Fruit fly (Drosophila melanogaster) whole organism, embryonic: ENCODE results near the gene Syx1A.

Experiments
- BEAF-32 ChIP-seq: fragments of 200-800 bp; sonication (Bioruptor generic); optimal IDR thresholded peaks from 3 replicates; lab custom pipeline; 2017; ENCODE audit warnings: missing biosample characterization, missing genetic modification characterization, mild to moderate bottlenecking, moderate library complexity, missing genetic modification reagents
- CG11504 ChIP-seq: fragments of 200-800 bp; sonication (Bioruptor generic); optimal IDR thresholded peaks from 3 replicates; lab custom pipeline; 2019; ENCODE audit warnings: missing biosample characterization, mild to moderate bottlenecking, missing genetic modification characterization, moderate library complexity
- CG11695 ChIP-seq: fragments of 200-800 bp; sonication (Bioruptor generic); IDR thresholded peaks from 3 replicates; pipeline ENCODE4 v1.3.6; 2022; ENCODE audit warnings: missing biosample characterization, missing genetic modification characterization
- CG1233 ChIP-seq: fragments of 200-800 bp; sonication (Bioruptor generic); optimal IDR thresholded peaks from 4 replicates; lab custom pipeline; 2018; ENCODE audit warnings: missing biosample characterization, mild to moderate bottlenecking, missing genetic modification characterization
- CG12659 ChIP-seq: fragments of 200-800 bp; sonication (Bioruptor generic); optimal IDR thresholded peaks from 3 replicates; lab custom pipeline; 2017; ENCODE audit warnings: mild to moderate bottlenecking, missing biosample characterization, missing genetic modification reagents, missing genetic modification characterization
- CG12769 ChIP-seq: fragments of 200-800 bp; sonication (Bioruptor generic); optimal IDR thresholded peaks from 2 replicates; lab custom pipeline; 2019; ENCODE audit warnings: missing biosample characterization, mild to moderate bottlenecking, missing genetic modification characterization, moderate library complexity
- CG14710 ChIP-seq: fragments of 200-800 bp; sonication (Bioruptor generic); optimal IDR thresholded peaks from 3 replicates; lab custom pipeline; 2019; ENCODE audit warnings: missing biosample characterization, mild to moderate bottlenecking, missing genetic modification characterization, moderate library complexity
- CG15479 ChIP-seq: fragments of 200-800 bp; sonication (Bioruptor generic); optimal IDR thresholded peaks from 3 replicates; lab custom pipeline; 2019; ENCODE audit warnings: missing biosample characterization, mild to moderate bottlenecking, missing genetic modification characterization, moderate library complexity
- CG1603 ChIP-seq: fragments of 200-800 bp; sonication (Bioruptor generic); optimal IDR thresholded peaks from 2 replicates; lab custom pipeline; 2019; ENCODE audit warnings: missing biosample characterization, mild to moderate bottlenecking, missing genetic modification characterization, moderate library complexity
- CG17186 ChIP-seq: fragments of 200-800 bp; sonication (Bioruptor generic); optimal IDR thresholded peaks from 3 replicates; lab custom pipeline; 2017; ENCODE audit warnings: missing biosample characterization, missing genetic modification reagents, missing genetic modification characterization
- CG17568 ChIP-seq: fragments of 200-800 bp; sonication (Bioruptor generic); optimal IDR thresholded peaks from 2 replicates; lab custom pipeline; 2018; ENCODE audit warnings: missing biosample characterization, mild to moderate bottlenecking, missing genetic modification characterization, moderate library complexity
- CG18262 ChIP-seq: fragments of 200-800 bp; optimal IDR thresholded peaks from 3 replicates; lab custom pipeline; 2019; ENCODE audit warnings: missing biosample characterization, mild to moderate bottlenecking, missing genetic modification characterization, moderate library complexity
- CG1832 ChIP-seq: fragments of 200-800 bp; sonication (Bioruptor generic); optimal IDR thresholded peaks from 2 replicates; lab custom pipeline; 2017; ENCODE audit warnings: missing biosample characterization, mild to moderate bottlenecking, missing genetic modification characterization, inconsistent platforms
- CG18599 ChIP-seq: fragments of 200-800 bp; sonication (Bioruptor generic); optimal IDR thresholded peaks from 3 replicates; lab custom pipeline; 2017; ENCODE audit warnings: missing biosample characterization, missing genetic modification characterization, mild to moderate bottlenecking, moderate library complexity, missing genetic modification reagents
- CG2116 ChIP-seq: fragments of 200-800 bp; sonication (Bioruptor generic); optimal IDR thresholded peaks from 3 replicates; lab custom pipeline; 2018; ENCODE audit warnings: missing biosample characterization, mild to moderate bottlenecking, missing genetic modification characterization
- CG2120 ChIP-seq: fragments of 200-800 bp; sonication (Bioruptor generic); optimal IDR thresholded peaks from 3 replicates; lab custom pipeline; 2016; ENCODE audit warnings: missing biosample characterization, missing genetic modification characterization
- CG2678 ChIP-seq: fragments of 200-800 bp; sonication (Bioruptor generic); optimal IDR thresholded peaks from 3 replicates; lab custom pipeline; 2019; ENCODE audit warnings: missing biosample characterization, mild to moderate bottlenecking, missing genetic modification characterization, moderate library complexity
- CG3281 ChIP-seq: fragments of 200-800 bp; sonication (Bioruptor generic); optimal IDR thresholded peaks from 3 replicates; lab custom pipeline; 2017; ENCODE audit warnings: missing biosample characterization, mild to moderate bottlenecking, missing genetic modification characterization
- CG3995 ChIP-seq: fragments of 200-800 bp; sonication (Bioruptor generic); optimal IDR thresholded peaks from 3 replicates; lab custom pipeline; 2016; ENCODE audit warnings: missing biosample characterization, missing genetic modification characterization
- CG4820 ChIP-seq: fragments of 200-800 bp; sonication (Bioruptor generic); optimal IDR thresholded peaks from 3 replicates; lab custom pipeline; 2016; ENCODE audit warnings: missing biosample characterization, missing genetic modification characterization
- CG6272 ChIP-seq: fragments of 200-800 bp; sonication (Bioruptor generic); IDR thresholded peaks from 2 replicates; pipeline ENCODE4 v1.3.6; 2022; ENCODE audit warnings: missing biosample characterization, missing genetic modification characterization
- CG7839 ChIP-seq: fragments of 200-800 bp; sonication (Bioruptor generic); optimal IDR thresholded peaks from 3 replicates; lab custom pipeline; 2018; ENCODE audit warnings: missing biosample characterization, mild to moderate bottlenecking, missing genetic modification characterization, moderate library complexity
- CTCF ChIP-seq: fragments of 200-800 bp; sonication (Bioruptor generic); optimal IDR thresholded peaks from 2 replicates; lab custom pipeline; 2017; ENCODE audit warnings: missing biosample characterization, mild to moderate bottlenecking, missing genetic modification characterization, moderate library complexity
- CoRest ChIP-seq: fragments of 200-800 bp; sonication (Bioruptor generic); optimal IDR thresholded peaks from 3 replicates; lab custom pipeline; 2018; ENCODE audit warnings: missing biosample characterization, mild to moderate bottlenecking, missing genetic modification characterization, moderate library complexity
- Ets97D ChIP-seq: fragments of 200-800 bp; sonication (Bioruptor generic); optimal IDR thresholded peaks from 3 replicates; lab custom pipeline; 2016; ENCODE audit warnings: missing biosample characterization, missing genetic modification characterization
- Fer1 ChIP-seq: fragments of 200-800 bp; sonication (Bioruptor generic); optimal IDR thresholded peaks from 2 replicates; lab custom pipeline; 2017; ENCODE audit warnings: missing biosample characterization, mild to moderate bottlenecking, missing genetic modification characterization
- Fer3 ChIP-seq: fragments of 200-800 bp; sonication (Bioruptor generic); optimal IDR thresholded peaks from 2 replicates; lab custom pipeline; 2018; ENCODE audit warnings: missing biosample characterization, mild to moderate bottlenecking, missing genetic modification characterization, moderate library complexity
- Gsc ChIP-seq: fragments of 200-800 bp; sonication (Bioruptor generic); IDR thresholded peaks from 2 replicates; pipeline ENCODE4 v1.3.6; 2022; ENCODE audit warnings: missing biosample characterization, missing genetic modification characterization
- HHEX ChIP-seq: fragments of 200-800 bp; sonication (Bioruptor generic); optimal IDR thresholded peaks from 3 replicates; lab custom pipeline; 2017; ENCODE audit warnings: missing biosample characterization, mild to moderate bottlenecking, missing genetic modification characterization, missing genetic modification reagents
- HmgZ ChIP-seq: fragments of 200-800 bp; sonication (Bioruptor generic); optimal IDR thresholded peaks from 2 replicates; lab custom pipeline; 2018; ENCODE audit warnings: missing biosample characterization, mild to moderate bottlenecking, missing genetic modification characterization
- Hmr ChIP-seq: fragments of 200-800 bp; sonication (Bioruptor generic); optimal IDR thresholded peaks from 3 replicates; lab custom pipeline; 2017; ENCODE audit warnings: mild to moderate bottlenecking, missing biosample characterization, missing genetic modification reagents, missing genetic modification characterization
- Hmx ChIP-seq: fragments of 200-800 bp; sonication (Bioruptor generic); optimal IDR thresholded peaks from 2 replicates; lab custom pipeline; 2016; ENCODE audit warnings: missing biosample characterization, missing genetic modification characterization
- NfI ChIP-seq: fragments of 200-800 bp; sonication (Bioruptor generic); optimal IDR thresholded peaks from 3 replicates; lab custom pipeline; 2018; ENCODE audit warnings: missing biosample characterization, mild to moderate bottlenecking, missing genetic modification characterization, moderate library complexity
- Trl ChIP-seq, 3 experiments: fragments of >200 bp in 2 of 3; fragments of 200-800 bp in 1 of 3; sonication (Bioruptor generic) in 1 of 3; optimal IDR thresholded peaks; 2 replicates in 1 of 3; 3 replicates in 2 of 3; lab custom pipeline; 2016 to 2017; ENCODE audit warnings: missing biosample characterization in 1 of 3, missing genetic modification characterization in 1 of 3
- YL-1 ChIP-seq: fragments of 200-800 bp; sonication (Bioruptor generic); optimal IDR thresholded peaks from 3 replicates; lab custom pipeline; 2017; ENCODE audit warnings: missing biosample characterization, mild to moderate bottlenecking, missing genetic modification characterization
- caup ChIP-seq: fragments of 200-800 bp; sonication (Bioruptor generic); optimal IDR thresholded peaks from 3 replicates; lab custom pipeline; 2017; ENCODE audit warnings: missing biosample characterization, mild to moderate bottlenecking, missing genetic modification characterization, moderate library complexity; ENCODE audit not compliant: severe bottlenecking
- dpn ChIP-seq, 2 experiments: fragments of 200-800 bp; sonication (Bioruptor generic); optimal IDR thresholded peaks; 3 replicates each; lab custom pipeline; 2016; ENCODE audit warnings: missing biosample characterization in 2 of 2, missing genetic modification characterization in 2 of 2
- ewg ChIP-seq: fragments of 200-800 bp; sonication (Bioruptor generic); optimal IDR thresholded peaks from 3 replicates; lab custom pipeline; 2017; ENCODE audit warnings: mild to moderate bottlenecking, missing biosample characterization, missing genetic modification reagents, missing genetic modification characterization
- oc ChIP-seq: fragments of 200-800 bp; sonication (Bioruptor generic); optimal IDR thresholded peaks from 2 replicates; lab custom pipeline; 2018; ENCODE audit warnings: missing biosample characterization, mild to moderate bottlenecking, missing genetic modification characterization, moderate library complexity
- odd ChIP-seq: fragments of 200-800 bp; sonication (Bioruptor generic); optimal IDR thresholded peaks from 2 replicates; lab custom pipeline; 2017; ENCODE audit warnings: missing biosample characterization, mild to moderate bottlenecking, missing genetic modification characterization
- peb ChIP-seq: fragments of 200-800 bp; sonication (Bioruptor generic); IDR thresholded peaks from 2 replicates; pipeline ENCODE4 v1.3.6; 2022; ENCODE audit warnings: missing biosample characterization, missing genetic modification characterization
- repo ChIP-seq: fragments of 200-800 bp; sonication (Bioruptor generic); optimal IDR thresholded peaks from 2 replicates; lab custom pipeline; 2016; ENCODE audit warnings: missing biosample characterization, missing genetic modification characterization
- sc ChIP-seq, 3 experiments: fragments of >200 bp in 2 of 3; fragments of 200-800 bp in 1 of 3; sonication (Bioruptor generic) in 1 of 3; optimal IDR thresholded peaks; 2 replicates in 2 of 3; 3 replicates in 1 of 3; lab custom pipeline; 2017; ENCODE audit warnings: mild to moderate bottlenecking in 1 of 3, missing biosample characterization in 1 of 3, missing genetic modification characterization in 1 of 3, missing genetic modification reagents in 1 of 3
- sd ChIP-seq: fragments of 200-800 bp; sonication (Bioruptor generic); optimal IDR thresholded peaks from 3 replicates; lab custom pipeline; 2018; ENCODE audit warnings: missing biosample characterization, mild to moderate bottlenecking, missing genetic modification characterization, moderate library complexity
- sisA ChIP-seq: fragments of 200-800 bp; sonication (Bioruptor generic); IDR thresholded peaks from 2 replicates; pipeline ENCODE4 v1.3.6; 2022; ENCODE audit warnings: missing biosample characterization, missing genetic modification characterization
- tio ChIP-seq: fragments of 200-800 bp; sonication (Bioruptor generic); optimal IDR thresholded peaks from 2 replicates; lab custom pipeline; 2017; ENCODE audit warnings: missing biosample characterization, missing genetic modification characterization, inconsistent platforms
- trem ChIP-seq: fragments of 200-800 bp; optimal IDR thresholded peaks from 3 replicates; lab custom pipeline; 2019; ENCODE audit warnings: missing biosample characterization, mild to moderate bottlenecking, missing genetic modification characterization, moderate library complexity
- vfl ChIP-seq: fragments of 200-800 bp; sonication (Bioruptor generic); optimal IDR thresholded peaks from 2 replicates; lab custom pipeline; 2016; ENCODE audit warnings: missing biosample characterization, missing genetic modification characterization

Gene Syx1A

DNA sequence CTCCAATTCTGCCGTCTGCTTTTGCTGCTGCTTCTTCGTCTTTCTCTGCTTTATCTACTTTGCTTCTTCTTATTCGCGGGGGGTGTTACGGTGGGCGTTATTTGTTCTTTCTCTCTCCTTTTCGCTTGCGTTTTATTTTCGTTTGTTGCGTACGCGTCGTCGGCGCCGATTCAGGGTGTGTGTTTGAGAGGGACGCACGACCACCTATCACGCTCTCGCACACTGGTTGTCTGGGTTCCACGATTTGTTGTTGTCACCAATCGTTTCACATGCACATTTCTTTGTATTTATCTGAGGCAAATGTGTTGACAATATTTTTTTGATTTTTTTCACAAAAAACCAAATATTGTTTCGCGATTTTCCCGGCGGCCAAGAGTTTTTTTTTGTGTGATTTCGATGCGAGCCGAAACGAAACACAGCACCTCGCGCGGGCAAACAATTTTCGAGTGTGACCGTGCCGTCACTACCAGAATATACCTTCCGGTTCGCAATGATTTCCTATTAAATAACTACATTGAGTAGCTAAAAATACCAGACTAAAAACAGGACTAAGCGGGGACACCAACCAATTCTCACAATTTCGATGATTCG, at the start of gene Syx1A (continued):
- TF ChIP-seq CG1233 (GFP tag; lab: Kevin White, UChicago) (peak; percentile 11), CG3281 (peak; percentile 55), vfl (GFP tag; lab: Kevin White, UChicago) (peak; percentile 9), Fer1 (peak; percentile 18), Gsc (no peak), CG12659 (GFP tag; lab: Kevin White, UChicago) (peak; percentile 60), CG11695 (GFP tag; lab: Robert Waterston, UW) (no peak), trem (tag; lab: Kevin White, UChicago) (peak; percentile 73), CG18262 (peak; percentile 26), sisA (GFP tag; lab: Robert Waterston, UW) (no peak), CG4820 (GFP tag; lab: Kevin White, UChicago) (no peak), CG1603 (tag; lab: Kevin White, UChicago) (peak; percentile 75), NfI (GFP tag; lab: Kevin White, UChicago) (peak; percentile 29), sc (optimal IDR thresholded peaks at IDR 0.05; lab: Kevin White, UChicago) (no peak), sc (GFP tag; optimal IDR thresholded peaks at IDR 0.05; lab: Kevin White, UChicago) (no peak), dpn (GFP tag; optimal IDR thresholded peaks at IDR 0.05; lab: Kevin White, UChicago) (peak in 1 of 2 experiments; percentile 6), Fer3 (tag; lab: Kevin White, UChicago) (peak; percentile 15), Trl (optimal IDR thresholded peaks at IDR 0.05; lab: Kevin White, UChicago) (no peak), Trl (GFP tag; optimal IDR thresholded peaks at IDR 0.05; lab: Kevin White, UChicago) (no peak), CG2120 (peak; percentile 22), BEAF-32 (GFP tag; lab: Kevin White, UChicago) (peak; percentile 48), CG3995 (GFP tag; lab: Kevin White, UChicago) (peak; percentile 81), caup (GFP tag; lab: Kevin White, UChicago) (peak; percentile 28), repo (no peak), CTCF (GFP tag; lab: Kevin White, UChicago) (peak; percentile 44), CG17568 (GFP tag; lab: Kevin White, UChicago) (peak; percentile 52), CG2678 (tag; lab: Kevin White, UChicago) (peak; percentile 19), Hmr (peak; percentile 56), CG17186 (peak; percentile 23), Ets97D (GFP tag; lab: Kevin White, UChicago) (peak; percentile 74), YL-1 (peak; percentile 27), oc (tag; lab: Kevin White, UChicago) (no peak), CG7839 (tag; lab: Kevin White, UChicago) (peak; percentile 25), odd (peak; percentile 34), CG1832 (GFP tag; lab: Kevin White, UChicago) (peak; percentile 85), Hmx (GFP tag; lab: Kevin White, UChicago) (no peak), CG18599 (GFP tag; lab: Kevin White, UChicago) (peak; percentile 47), CG2116 (peak; percentile 5), CG14710 (tag; lab: Kevin White, UChicago) (peak; percentile 27), sd (tag; lab: Kevin White, UChicago) (no peak), CG11504 (tag; lab: Kevin White, UChicago) (peak; percentile 5), HmgZ (peak; percentile 30), CG12769 (tag; lab: Kevin White, UChicago) (no peak), CG15479 (GFP tag; lab: Kevin White, UChicago) (peak; percentile 86), CG6272 (no peak), tio (no peak), CoRest (peak; percentile 11), HHEX (peak; percentile 13), ewg (peak; percentile 10), peb (no peak)
